Worm (Caenorhabditis elegans): ENCODE results near the gene C07A4.2.

DNA sequence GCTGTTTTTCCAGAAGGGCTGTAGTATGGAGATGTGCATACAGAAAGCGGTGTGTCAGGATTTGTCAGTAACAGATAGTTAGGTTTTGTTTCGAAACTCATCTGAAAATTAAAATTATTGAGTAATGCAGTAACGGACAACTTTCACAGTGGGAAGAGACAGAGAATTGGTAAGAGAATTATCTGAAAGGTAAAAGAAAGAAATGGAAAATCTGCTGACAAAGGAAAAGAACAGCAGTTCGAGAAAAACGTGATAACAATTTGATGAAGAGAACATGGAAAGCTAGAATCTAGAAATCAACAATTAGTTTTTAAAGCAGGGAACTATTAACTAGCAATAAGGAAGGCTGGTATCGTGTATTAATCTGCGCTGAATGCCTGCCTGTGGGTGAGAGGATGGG, 33.3 kb downstream of the C07A4.2 start, which contains the start of gene sex-1:
- no peak for TF ChIP-seq snpc-4 (GFP tag; optimal IDR thresholded peaks at IDR 0.05)
- no peak for TF ChIP-seq snpc-4 (tag; optimal IDR thresholded peaks at IDR 0.05)
- no peak for TF ChIP-seq hmg-1.2 (GFP tag; IDR thresholded peaks at IDR 0.05)
- no peak for TF ChIP-seq bed-1 (GFP tag; IDR thresholded peaks at IDR 0.05)
- TF ChIP-seq akir-1 (GFP tag; optimal IDR thresholded peaks at IDR 0.05): no peak
- no peak for TF ChIP-seq gei-17 (GFP tag; optimal IDR thresholded peaks at IDR 0.05)
- no peak for TF ChIP-seq ztf-25 (GFP tag; IDR thresholded peaks at IDR 0.05)
- TF ChIP-seq dox-1 (GFP tag; IDR thresholded peaks at IDR 0.05): no peak
- no peak for TF ChIP-seq K12H6.12 (tag; optimal IDR thresholded peaks at IDR 0.05)
- no peak for TF ChIP-seq lin-54 (GFP tag; optimal IDR thresholded peaks at IDR 0.05)
